Worm (Caenorhabditis elegans) whole organism, early embryonic: ENCODE data around the gene F44D12.8.

Experiments
- ama-1 ChIP-seq: fragments of 150-350 bp; optimal IDR thresholded peaks from 2 replicates; lab custom pipeline; 2014
- ceh-13 ChIP-seq: fragments of 200-800 bp; sonication (Bioruptor generic); optimal IDR thresholded peaks from 2 replicates; lab custom pipeline; 2018; ENCODE audit warnings: mild to moderate bottlenecking, missing genetic modification characterization, missing compliant biosample characterization
- flt-1 ChIP-seq: fragments of 200-800 bp; sonication (Bioruptor generic); IDR thresholded peaks from 2 replicates; pipeline ENCODE4 v1.3.6; 2022; ENCODE audit warnings: missing genetic modification characterization, missing compliant biosample characterization
- hmbx-1 ChIP-seq: sonication (generic microtip); optimal IDR thresholded peaks from 2 replicates; lab custom pipeline; 2016; ENCODE audit warnings: mild to moderate bottlenecking, missing genetic modification characterization, missing compliant biosample characterization
- hmg-4 ChIP-seq: fragments of 200-800 bp; sonication (Bioruptor generic); optimal IDR thresholded peaks from 2 replicates; lab custom pipeline; 2018; ENCODE audit warnings: mild to moderate bottlenecking, missing genetic modification characterization, missing compliant biosample characterization
- hnd-1 ChIP-seq: sonication (generic microtip); optimal IDR thresholded peaks from 2 replicates; lab custom pipeline; 2016; ENCODE audit warnings: missing genetic modification characterization, missing compliant biosample characterization
- sea-1 ChIP-seq: fragments of 200-800 bp; sonication (Bioruptor generic); conservative IDR thresholded peaks from 2 replicates; pipeline ENCODE4 v1.3.6; 2022; ENCODE audit warnings: missing genetic modification characterization, missing compliant biosample characterization
- tbx-11 ChIP-seq: fragments of 200-800 bp; sonication (Bioruptor generic); IDR thresholded peaks from 2 replicates; pipeline ENCODE4 v1.3.6; 2022; ENCODE audit warnings: missing genetic modification characterization, missing compliant biosample characterization
- tbx-37 ChIP-seq: fragments of 200-800 bp; sonication (Bioruptor generic); conservative IDR thresholded peaks from 2 replicates; pipeline ENCODE4 v1.3.6; 2022; ENCODE audit warnings: missing genetic modification reagents, missing genetic modification characterization, missing compliant biosample characterization
- tra-4 ChIP-seq: sonication (generic microtip); optimal IDR thresholded peaks from 2 replicates; lab custom pipeline; 2017; ENCODE audit warnings: missing genetic modification characterization, missing compliant biosample characterization

ce11 chrIV:10065159-10065558, 42.1 kb downstream of the F44D12.8 start:
- no peak for TF ChIP-seq sea-1 (GFP tag; lab: Robert Waterston, UW)
- no peak for TF ChIP-seq ama-1 (lab: Kevin White, UChicago)
- no peak for TF ChIP-seq tbx-37
- no peak for TF ChIP-seq flt-1 (GFP tag; lab: Robert Waterston, UW)
- TF ChIP-seq ceh-13 (GFP tag; lab: Kevin White, UChicago): no peak
- no peak for TF ChIP-seq hnd-1 (tag; lab: Kevin White, UChicago)
- no peak for TF ChIP-seq hmbx-1 (tag; lab: Kevin White, UChicago)
- TF ChIP-seq hmg-4 (GFP tag; lab: Kevin White, UChicago): no peak
- no peak for TF ChIP-seq tbx-11 (GFP tag; lab: Robert Waterston, UW)
- TF ChIP-seq tra-4 (tag; lab: Kevin White, UChicago): no peak
